Worm (Caenorhabditis elegans): ENCODE measurements around the gene C33A12.3.
A peak's percentile ranks its signal among the peaks of the same experiment; 100 is the strongest.

DNA sequence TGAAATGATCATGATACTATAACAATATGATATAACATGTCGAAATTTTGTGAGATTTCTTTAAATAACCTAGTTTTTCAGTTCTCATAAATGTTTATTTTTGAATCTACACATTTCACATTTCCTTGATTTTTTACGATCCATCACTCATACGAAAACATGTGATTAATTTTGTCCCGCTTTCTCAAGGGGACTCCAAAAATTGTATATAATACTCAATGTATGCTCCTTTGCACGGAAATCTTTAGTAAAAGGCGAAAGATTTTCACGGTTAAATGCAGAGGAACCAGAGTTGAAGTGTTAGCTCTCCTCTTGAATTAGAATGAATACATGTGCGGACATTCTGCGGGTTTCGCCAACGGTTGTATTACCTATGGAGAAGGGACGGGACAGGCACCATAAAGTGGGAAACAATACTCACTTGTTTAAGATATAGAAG is 48.4 kb downstream of the C33A12.3 start:
- TF ChIP-seq ctbp-1 (GFP tag; IDR thresholded peaks at IDR 0.05) (no peak), F10B5.3 (tag; optimal IDR thresholded peaks at IDR 0.05) (no peak), skn-1 (tag; optimal IDR thresholded peaks at IDR 0.05) (no peak), arid-1 (GFP tag; conservative IDR thresholded peaks at IDR 0.05) (no peak), ZK546.5 (tag; optimal IDR thresholded peaks at IDR 0.05) (no peak), mxl-2 (GFP tag; conservative IDR thresholded peaks at IDR 0.05) (no peak), unc-62 (GFP tag; optimal IDR thresholded peaks at IDR 0.05 in 1 of 2) (no peak), unc-62 (tag; optimal IDR thresholded peaks at IDR 0.05) (no peak), ces-1 (GFP tag; optimal IDR thresholded peaks at IDR 0.05) (no peak), Y48G9A.11 (GFP tag; IDR thresholded peaks at IDR 0.05) (no peak), dve-1 (tag; optimal IDR thresholded peaks at IDR 0.05; ENCODE audit: insufficient read depth) (no peak), ztf-7 (tag; optimal IDR thresholded peaks at IDR 0.05) (no peak), ceh-82 (tag; optimal IDR thresholded peaks at IDR 0.05) (no peak), snpc-4 (tag; optimal IDR thresholded peaks at IDR 0.05) (peak; percentile 32), lin-13 (GFP tag; optimal IDR thresholded peaks at IDR 0.05) (no peak)
